Worm (Caenorhabditis elegans): ENCODE measurements around the gene C26B9.2.

DNA sequence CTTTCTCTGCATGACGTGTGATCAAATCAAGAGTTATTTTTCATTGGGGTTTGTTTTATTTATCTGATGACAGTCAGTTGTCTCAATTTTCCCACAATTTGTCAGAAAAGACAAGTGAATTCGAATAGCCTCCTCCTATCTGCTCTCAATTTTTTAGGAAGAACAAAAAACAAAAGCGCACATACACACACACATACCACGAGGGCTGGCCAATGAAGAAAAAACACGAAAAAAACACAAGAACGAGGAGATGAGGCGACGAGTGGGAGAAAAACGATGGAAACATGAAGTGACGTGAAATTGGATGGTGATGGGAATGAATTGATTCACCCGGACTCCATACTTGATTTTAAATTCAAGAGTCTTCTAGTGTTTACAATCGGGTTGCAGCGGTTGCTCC, 46.1 kb upstream of the C26B9.2 start:
- TF ChIP-seq egl-27 (tag; optimal IDR thresholded peaks at IDR 0.05) = no peak
- no peak for TF ChIP-seq ztf-11 (tag; optimal IDR thresholded peaks at IDR 0.05)
- TF ChIP-seq nhr-12 (tag; optimal IDR thresholded peaks at IDR 0.05) = no peak
- TF ChIP-seq ztf-1 (GFP tag; conservative IDR thresholded peaks at IDR 0.05) = no peak
- peak; percentile 61 for TF ChIP-seq nhr-129 (tag; optimal IDR thresholded peaks at IDR 0.05)
- no peak for TF ChIP-seq unc-39 (tag; optimal IDR thresholded peaks at IDR 0.05)
- TF ChIP-seq snpc-4 (tag; optimal IDR thresholded peaks at IDR 0.05) = no peak
- TF ChIP-seq mdl-1 (tag; optimal IDR thresholded peaks at IDR 0.05) = no peak
- no peak for TF ChIP-seq unc-55 (GFP tag; optimal IDR thresholded peaks at IDR 0.05)
- TF ChIP-seq fos-1 (tag; optimal IDR thresholded peaks at IDR 0.05) = no peak
- TF ChIP-seq Y55F3AM.14 (GFP tag; optimal IDR thresholded peaks at IDR 0.05) = no peak

Data from whole organism, L2 larva.